Fruit fly (Drosophila melanogaster): ENCODE measurements around the gene Septin2.

Gene Septin2

dm6 chr3R:20555720-20556280, 32.4 kb downstream of the Septin2 start (continued):
- TF ChIP-seq CG33213 (GFP tag; optimal IDR thresholded peaks at IDR 0.05) (peak; percentile 17), caup (GFP tag; optimal IDR thresholded peaks at IDR 0.05; ENCODE audit: severe bottlenecking) (peak; percentile 43), CG12219 (GFP tag; optimal IDR thresholded peaks at IDR 0.05) (peak; percentile 22), Hand (GFP tag; optimal IDR thresholded peaks at IDR 0.05) (peak; percentile 46), kni (GFP tag; optimal IDR thresholded peaks at IDR 0.05) (peak; percentile 66), Asciz (GFP tag; optimal IDR thresholded peaks at IDR 0.05) (peak; percentile 1), CG15601 (tag; optimal IDR thresholded peaks at IDR 0.05) (peak; percentile 65), Deaf1 (tag; optimal IDR thresholded peaks at IDR 0.05) (no peak), sd (tag; optimal IDR thresholded peaks at IDR 0.05) (peak; percentile 4), CG2875 (GFP tag; optimal IDR thresholded peaks at IDR 0.05) (peak; percentile 5), CG13287 (GFP tag; IDR thresholded peaks at IDR 0.05; ENCODE audit: partially characterized antibody) (0 out of 2 replicates have a peak, but pooled peaks have one; percentile 12), H15 (GFP tag; IDR thresholded peaks at IDR 0.05) (0 out of 3 replicates have a peak, but pooled peaks have one; percentile 4), vvl (GFP tag; IDR thresholded peaks at IDR 0.05) (peak; percentile 22; the same call in 1 of the 2 replicates), CG11695 (GFP tag; IDR thresholded peaks at IDR 0.05) (peak; percentile 6; the same call in 1 of the 3 replicates), tup (GFP tag; optimal IDR thresholded peaks at IDR 0.05) (no peak), ken (GFP tag; IDR thresholded peaks at IDR 0.05) (0 out of 3 replicates have a peak, but pooled peaks have one; percentile 57), CG1603 (tag; optimal IDR thresholded peaks at IDR 0.05) (peak; percentile 56), CG8290 (GFP tag; optimal IDR thresholded peaks at IDR 0.05) (no peak), CG8290 (tag; optimal IDR thresholded peaks at IDR 0.05) (peak; percentile 66 to 88), CG3407 (GFP tag; optimal IDR thresholded peaks at IDR 0.05) (peak; percentile 51)

- TF ChIP-seq CG6654 (GFP tag; optimal IDR thresholded peaks at IDR 0.05) (no peak), Usf (GFP tag; optimal IDR thresholded peaks at IDR 0.05) (no peak), usp (GFP tag; optimal IDR thresholded peaks at IDR 0.05) (no peak), ara (GFP tag; IDR thresholded peaks at IDR 0.05) (no peak), CG18011 (GFP tag; optimal IDR thresholded peaks at IDR 0.05) (no peak), gfzf (GFP tag; optimal IDR thresholded peaks at IDR 0.05) (no peak), zfh2 (GFP tag; optimal IDR thresholded peaks at IDR 0.05) (peak; percentile 13), CG9817 (tag; optimal IDR thresholded peaks at IDR 0.05) (no peak), Dll (GFP tag; IDR thresholded peaks at IDR 0.05; ENCODE audit: partially characterized antibody) (no peak), Hey (tag; optimal IDR thresholded peaks at IDR 0.05) (no peak), PHDP (tag; optimal IDR thresholded peaks at IDR 0.05) (peak; percentile 2), otp (GFP tag; IDR thresholded peaks at IDR 0.05) (no peak), pan (optimal IDR thresholded peaks at IDR 0.05) (no peak), pan (GFP tag; optimal IDR thresholded peaks at IDR 0.05 in 1 of 2, IDR thresholded peaks at IDR 0.05 in 1 of 2) (peak in 1 of 2 experiments; percentile 76), da (GFP tag; optimal IDR thresholded peaks at IDR 0.05) (no peak), yki (optimal IDR thresholded peaks at IDR 0.05) (no peak), CG6765 (GFP tag; optimal IDR thresholded peaks at IDR 0.05) (peak; percentile 72), Bteb2 (GFP tag; optimal IDR thresholded peaks at IDR 0.05) (no peak), Scr (GFP tag; IDR thresholded peaks at IDR 0.05; ENCODE audit: partially characterized antibody) (no peak), z (GFP tag; IDR thresholded peaks at IDR 0.05) (no peak), bigmax (GFP tag; optimal IDR thresholded peaks at IDR 0.05) (no peak), ind (GFP tag; optimal IDR thresholded peaks at IDR 0.05) (peak; percentile 6), Oli (tag; optimal IDR thresholded peaks at IDR 0.05) (no peak), trh (GFP tag; optimal IDR thresholded peaks at IDR 0.05) (no peak), CG9876 (GFP tag; optimal IDR thresholded peaks at IDR 0.05) (no peak), trem (tag; optimal IDR thresholded peaks at IDR 0.05) (peak; percentile 2), YL-1 (GFP tag; optimal IDR thresholded peaks at IDR 0.05) (no peak), fd3F (GFP tag; optimal IDR thresholded peaks at IDR 0.05) (no peak), MBD-R2 (GFP tag; IDR thresholded peaks at IDR 0.05) (peak; percentile 37; the same call in 1 of the 2 replicates), Nf-YC (tag; optimal IDR thresholded peaks at IDR 0.05) (peak; percentile 49), sob (GFP tag; IDR thresholded peaks at IDR 0.05) (peak; percentile 73; the same call in 1 of the 2 replicates)
Measured at dm6 chr3R:20555023-20555422, 33.1 kb downstream of the Septin2 start.
